Worm (Caenorhabditis elegans) whole organism, L2 larva: Measurements from ENCODE around the gene ZK899.2.

Experiments
- ama-1 ChIP-seq: fragments of 150-350 bp; optimal IDR thresholded peaks from 2 replicates; lab custom pipeline; 2018; ENCODE audit warnings: inconsistent platforms
- blmp-1 ChIP-seq: sonication (generic microtip); optimal IDR thresholded peaks from 2 replicates; lab custom pipeline; 2017; ENCODE audit warnings: missing genetic modification characterization, mild to moderate bottlenecking, missing compliant biosample characterization, antibody characterized with exemption, moderate library complexity; ENCODE audit not compliant: insufficient read depth
- ceh-82 ChIP-seq: fragments of 150-350 bp; optimal IDR thresholded peaks from 2 replicates; lab custom pipeline; 2014; ENCODE audit warnings: missing biosample characterization, missing genetic modification characterization
- gmeb-1 ChIP-seq: fragments of 150-350 bp; optimal IDR thresholded peaks from 2 replicates; lab custom pipeline; 2014; ENCODE audit warnings: missing biosample characterization, missing genetic modification characterization
- lsy-2 ChIP-seq, 2 experiments: fragments of 150-350 bp in 1 of 2; sonication (generic microtip) in 1 of 2; optimal IDR thresholded peaks; 2 replicates each; lab custom pipeline; 2014 to 2017; ENCODE audit warnings: missing biosample characterization in 2 of 2, missing genetic modification characterization in 2 of 2
- mdl-1 ChIP-seq, 2 experiments: fragments of 150-350 bp in 1 of 2; sonication (generic microtip) in 1 of 2; optimal IDR thresholded peaks; 2 replicates each; lab custom pipeline; 2017; ENCODE audit warnings: missing biosample characterization in 2 of 2, missing genetic modification characterization in 2 of 2
- nhr-129 ChIP-seq: fragments of 150-350 bp; optimal IDR thresholded peaks from 2 replicates; lab custom pipeline; 2014; ENCODE audit warnings: missing biosample characterization, missing genetic modification characterization
- nhr-237 ChIP-seq: fragments of 150-350 bp; optimal IDR thresholded peaks from 2 replicates; lab custom pipeline; 2014; ENCODE audit warnings: missing biosample characterization, missing genetic modification characterization
- nhr-6 ChIP-seq: fragments of 150-350 bp; optimal IDR thresholded peaks from 2 replicates; lab custom pipeline; 2014; ENCODE audit warnings: missing biosample characterization, missing genetic modification characterization
- nhr-77 ChIP-seq: fragments of 150-350 bp; optimal IDR thresholded peaks from 2 replicates; lab custom pipeline; 2014; ENCODE audit warnings: missing biosample characterization, missing genetic modification characterization
- skn-1 ChIP-seq: sonication (generic microtip); optimal IDR thresholded peaks from 2 replicates; lab custom pipeline; 2017; ENCODE audit warnings: missing biosample characterization, missing genetic modification characterization
- unc-39 ChIP-seq: fragments of 150-350 bp; optimal IDR thresholded peaks from 2 replicates; lab custom pipeline; 2014; ENCODE audit warnings: missing biosample characterization, missing genetic modification characterization
- ztf-4 ChIP-seq: fragments of 150-350 bp; optimal IDR thresholded peaks from 2 replicates; lab custom pipeline; 2014; ENCODE audit warnings: missing biosample characterization, missing genetic modification characterization

DNA sequence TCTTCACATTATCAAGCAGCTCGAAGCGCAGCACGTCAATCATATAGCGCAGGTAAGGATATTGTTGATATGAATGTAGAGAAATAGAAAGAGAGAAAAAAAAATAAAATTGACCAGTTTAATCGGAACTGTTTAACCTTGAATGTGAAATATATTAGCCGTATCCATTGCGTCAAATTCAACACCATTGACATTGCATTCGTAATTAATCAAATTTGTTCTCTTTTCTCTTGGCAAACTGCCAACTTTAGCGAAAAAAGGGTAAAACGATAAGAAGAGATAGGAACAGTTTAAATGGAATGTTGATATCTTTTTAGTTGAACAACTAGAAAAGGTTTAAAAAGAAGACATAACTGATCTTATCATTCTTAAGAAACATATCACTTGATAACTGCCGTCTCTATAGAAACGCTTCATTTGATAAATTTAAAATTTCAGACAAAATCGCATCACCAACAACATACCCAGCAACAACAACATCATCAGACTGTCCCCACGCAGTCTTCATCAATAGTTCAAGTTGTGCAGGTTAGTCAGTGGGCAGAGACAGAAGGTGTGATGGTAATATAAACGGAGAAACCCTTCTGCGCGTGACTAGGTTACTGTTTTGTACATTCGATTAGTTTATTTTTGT lies 48.1 kb downstream of the ZK899.2 start:
- TF ChIP-seq blmp-1 (tag; lab: Kevin White, UChicago) (peak; percentile 71), skn-1 (tag; lab: Kevin White, UChicago) (no peak), nhr-6 (tag; lab: Kevin White, UChicago) (peak; percentile 38), mdl-1 (tag; optimal IDR thresholded peaks at IDR 0.05; lab: Kevin White, UChicago) (no peak), ama-1 (no peak), lsy-2 (tag; optimal IDR thresholded peaks at IDR 0.05; lab: Kevin White, UChicago) (peak in 1 of 2 experiments; percentile 26), nhr-129 (peak; percentile 22), unc-39 (tag; lab: Kevin White, UChicago) (no peak), nhr-237 (tag; lab: Kevin White, UChicago) (no peak), gmeb-1 (tag; lab: Kevin White, UChicago) (no peak), ztf-4 (tag; lab: Kevin White, UChicago) (no peak), nhr-77 (no peak), ceh-82 (no peak)
